Fruit fly (Drosophila melanogaster) whole organism: Measurements from ENCODE around the gene CG33159.

Experiments
- CG8478 ChIP-seq: fragments of >200 bp; optimal IDR thresholded peaks from 2 replicates; lab custom pipeline; 2018; ENCODE audit warnings: inconsistent platforms
- Dll ChIP-seq: fragments of >200 bp; optimal IDR thresholded peaks from 2 replicates; lab custom pipeline; 2017
- EcR ChIP-seq, 2 experiments: fragments of >200 bp; optimal IDR thresholded peaks; 2 replicates each; lab custom pipeline; 2017; ENCODE audit warnings: missing biosample characterization in 2 of 2, missing genetic modification characterization in 2 of 2, missing genetic modification reagents in 2 of 2
- pan ChIP-seq: fragments of >200 bp; optimal IDR thresholded peaks from 2 replicates; lab custom pipeline; 2017
- psq ChIP-seq: fragments of >200 bp; optimal IDR thresholded peaks from 2 replicates; lab custom pipeline; 2017
- usp ChIP-seq: fragments of >200 bp; optimal IDR thresholded peaks from 2 replicates; lab custom pipeline; 2017; ENCODE audit warnings: missing biosample characterization, missing genetic modification characterization, mixed read lengths

The CG33159 gene

dm6 chr3L:3178530-3179096, 25.6 kb downstream of the CG33159 start, which contains the start of the genes MnM and Girdin:
TSS of gene MnM (minus strand) at chr3L:3178580.
TSS of gene Girdin (plus strand) at chr3L:3178930.
- no peak for TF ChIP-seq EcR (GFP tag; optimal IDR thresholded peaks at IDR 0.05; lab: Kevin White, UChicago)
- no peak for TF ChIP-seq Dll
- TF ChIP-seq usp: no peak
- TF ChIP-seq psq (lab: Kevin White, UChicago): no peak
- no peak for TF ChIP-seq pan (lab: Kevin White, UChicago)
- no peak for TF ChIP-seq CG8478 (lab: Kevin White, UChicago)

dm6 chr3L:3177872-3178271, 26.4 kb downstream of the CG33159 start:
- TF ChIP-seq usp (no peak), psq (lab: Kevin White, UChicago) (no peak), pan (lab: Kevin White, UChicago) (no peak), CG8478 (lab: Kevin White, UChicago) (no peak), Dll (no peak), EcR (GFP tag; optimal IDR thresholded peaks at IDR 0.05; lab: Kevin White, UChicago) (no peak)

- no peak for TF ChIP-seq psq (lab: Kevin White, UChicago)
- TF ChIP-seq Dll: no peak
- TF ChIP-seq pan (lab: Kevin White, UChicago): no peak
- TF ChIP-seq EcR (GFP tag; optimal IDR thresholded peaks at IDR 0.05; lab: Kevin White, UChicago): no peak
- no peak for TF ChIP-seq usp
- no peak for TF ChIP-seq CG8478 (lab: Kevin White, UChicago)
These were observed 31.8 kb downstream of the CG33159 start, which contains the start of gene CG14963 for dm6 chr3L:3172445-3172844. TSS of gene CG14963 (minus strand) at chr3L:3172545.

- TF ChIP-seq usp: no peak
- no peak for TF ChIP-seq CG8478 (lab: Kevin White, UChicago)
- no peak for TF ChIP-seq Dll
- TF ChIP-seq psq (lab: Kevin White, UChicago): no peak
- no peak for TF ChIP-seq pan (lab: Kevin White, UChicago)
- TF ChIP-seq EcR (GFP tag; optimal IDR thresholded peaks at IDR 0.05; lab: Kevin White, UChicago): no peak
These were observed 35.1 kb downstream of the CG33159 start, which contains the start of the genes CG32278 and CG32281 for dm6 chr3L:3169107-3169506. TSS of gene CG32278 (plus strand) at chr3L:3169286. TSS of gene CG32281 (plus strand) at chr3L:3169375.

- no peak for TF ChIP-seq CG8478 (lab: Kevin White, UChicago)
These were observed 38.0 kb downstream of the CG33159 start, which contains the start of gene Asciz for dm6 chr3L:3166200-3166695. TSS of gene Asciz (minus strand) at chr3L:3166250.

- no peak for TF ChIP-seq psq (lab: Kevin White, UChicago)
These were observed 38.8 kb downstream of the CG33159 start for dm6 chr3L:3165399-3165798.

dm6 chr3L:3164951-3165350, 39.3 kb downstream of the CG33159 start, which contains the start of gene CG32280:
TSS of gene CG32280 (plus strand) at chr3L:3165181.
- TF ChIP-seq psq (lab: Kevin White, UChicago) (no peak), pan (lab: Kevin White, UChicago) (no peak)

- TF ChIP-seq pan (lab: Kevin White, UChicago) (no peak), Dll (no peak), usp (no peak), psq (lab: Kevin White, UChicago) (no peak), EcR (GFP tag; optimal IDR thresholded peaks at IDR 0.05; lab: Kevin White, UChicago) (no peak), CG8478 (lab: Kevin White, UChicago) (no peak)
These were observed 41.7 kb downstream of the CG33159 start for dm6 chr3L:3162584-3162983.

dm6 chr3L:3161968-3162367, 42.3 kb downstream of the CG33159 start, which contains the start of gene rasp:
TSS of gene rasp (plus strand) at chr3L:3162180.
- TF ChIP-seq Dll (no peak), psq (lab: Kevin White, UChicago) (no peak), CG8478 (lab: Kevin White, UChicago) (no peak), usp (no peak), pan (lab: Kevin White, UChicago) (no peak), EcR (GFP tag; optimal IDR thresholded peaks at IDR 0.05; lab: Kevin White, UChicago) (no peak)

dm6 chr3L:3159309-3160194, 44.7 kb downstream of the CG33159 start, which contains the start of the genes ND-30 and CG15812:
TSS of gene ND-30 (minus strand) at chr3L:3159578.
TSS of gene CG15812 (plus strand) at chr3L:3159991.
- no peak for TF ChIP-seq pan (lab: Kevin White, UChicago)
- TF ChIP-seq Dll: no peak
- no peak for TF ChIP-seq CG8478 (lab: Kevin White, UChicago)

- TF ChIP-seq EcR (GFP tag; optimal IDR thresholded peaks at IDR 0.05; lab: Kevin White, UChicago): no peak
- no peak for TF ChIP-seq pan (lab: Kevin White, UChicago)
- no peak for TF ChIP-seq usp
- TF ChIP-seq Dll: no peak
- no peak for TF ChIP-seq CG8478 (lab: Kevin White, UChicago)
- no peak for TF ChIP-seq psq (lab: Kevin White, UChicago)
These were observed 46.6 kb downstream of the CG33159 start for dm6 chr3L:3157651-3158050.
